Worm (Caenorhabditis elegans) whole organism, mixed stage, embryonic: Measurements from ENCODE around the gene Y16E11A.4.
"Not testable (repeated sequence)": the region's sequence is repeated elsewhere in the genome, so short reads cannot be mapped to it uniquely, and the experiment has no call there.

Experiments
- bed-3 ChIP-seq: fragments of 200-800 bp; sonication (Bioruptor generic); optimal IDR thresholded peaks from 3 replicates; lab custom pipeline; 2018; ENCODE audit warnings: mild to moderate bottlenecking, missing genetic modification characterization, moderate library complexity, missing compliant biosample characterization
- elt-1 ChIP-seq: sonication (generic microtip); optimal IDR thresholded peaks from 2 replicates; lab custom pipeline; 2017; ENCODE audit warnings: missing genetic modification characterization, mild to moderate bottlenecking, missing compliant biosample characterization, antibody characterized with exemption, moderate library complexity, borderline replicate concordance; ENCODE audit not compliant: insufficient read depth
- lin-32 ChIP-seq: fragments of 200-800 bp; sonication (Bioruptor generic); optimal IDR thresholded peaks from 2 replicates; lab custom pipeline; 2018; ENCODE audit warnings: mild to moderate bottlenecking, missing genetic modification characterization, missing compliant biosample characterization
- lsy-2 ChIP-seq: fragments of 150-350 bp; optimal IDR thresholded peaks from 2 replicates; lab custom pipeline; 2014; ENCODE audit warnings: missing biosample characterization, missing genetic modification characterization
- nhr-237 ChIP-seq: fragments of 150-350 bp; optimal IDR thresholded peaks from 2 replicates; lab custom pipeline; 2014; ENCODE audit warnings: missing biosample characterization, missing genetic modification characterization
- nhr-28 ChIP-seq: fragments of 150-350 bp; optimal IDR thresholded peaks from 2 replicates; lab custom pipeline; 2014; ENCODE audit warnings: missing biosample characterization, missing genetic modification characterization
- snpc-4 ChIP-seq: fragments of 150-350 bp; optimal IDR thresholded peaks from 2 replicates; lab custom pipeline; 2014; ENCODE audit warnings: missing biosample characterization, missing genetic modification characterization
- sptf-1 ChIP-seq: sonication (generic microtip); optimal IDR thresholded peaks from 2 replicates; lab custom pipeline; 2017; ENCODE audit warnings: mild to moderate bottlenecking, missing genetic modification characterization, moderate library complexity, missing compliant biosample characterization
- tbx-8 ChIP-seq: fragments of 200-800 bp; sonication (Bioruptor generic); optimal IDR thresholded peaks from 2 replicates; lab custom pipeline; 2018; ENCODE audit warnings: mild to moderate bottlenecking, missing genetic modification characterization, moderate library complexity, missing compliant biosample characterization
- unc-39 ChIP-seq: fragments of 150-350 bp; optimal IDR thresholded peaks from 2 replicates; lab custom pipeline; 2014; ENCODE audit warnings: missing biosample characterization, missing genetic modification characterization
- unc-62 ChIP-seq: fragments of 150-350 bp; optimal IDR thresholded peaks from 2 replicates; lab custom pipeline; 2014; ENCODE audit warnings: missing biosample characterization, missing genetic modification reagents, missing genetic modification characterization
- ztf-11 ChIP-seq: fragments of 150-350 bp; optimal IDR thresholded peaks from 2 replicates; lab custom pipeline; 2014; ENCODE audit warnings: missing biosample characterization, missing genetic modification characterization

DNA sequence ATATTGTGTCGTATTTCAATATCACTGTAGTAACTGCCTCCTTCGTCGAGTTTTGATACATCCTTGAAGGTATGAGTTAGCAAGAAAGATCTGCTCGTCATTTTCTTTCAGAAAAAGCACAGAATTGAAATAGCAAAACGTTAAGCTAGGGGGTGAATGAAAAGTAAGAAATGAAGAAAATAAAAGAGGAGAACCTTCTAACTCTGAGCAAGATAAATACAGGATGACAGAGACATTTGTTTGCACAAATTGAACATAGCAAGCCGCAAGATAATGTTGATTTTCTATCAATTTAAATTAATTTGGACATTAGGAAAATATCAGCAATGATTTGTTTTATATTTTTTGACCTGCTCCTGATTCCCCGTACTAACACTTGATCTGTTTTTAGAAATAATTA is 31.5 kb upstream of the Y16E11A.4 start, which contains the start of gene math-49:
- TF ChIP-seq nhr-28 (tag; lab: Kevin White, UChicago); elt-1 (tag; lab: Kevin White, UChicago); unc-62; snpc-4 (tag; lab: Kevin White, UChicago); sptf-1 (tag; lab: Kevin White, UChicago); lin-32 (GFP tag; lab: Kevin White, UChicago); unc-39 (tag; lab: Kevin White, UChicago); bed-3 (GFP tag; lab: Kevin White, UChicago); ztf-11 (tag; lab: Kevin White, UChicago); tbx-8; lsy-2 (tag; lab: Kevin White, UChicago); nhr-237 (tag; lab: Kevin White, UChicago): not testable (repeated sequence)
